Fruit fly (Drosophila melanogaster): ENCODE measurements around the gene CG11523.

CG11523 gene

dm6 chr3L:22266535-22266934 is at the start of gene CG11523 (continued):
- TF ChIP-seq CG9727 (GFP tag; optimal IDR thresholded peaks at IDR 0.05), result no peak
- TF ChIP-seq Sry-δ (GFP tag; optimal IDR thresholded peaks at IDR 0.05), result peak; percentile 39
- no peak for TF ChIP-seq TFAM (GFP tag; optimal IDR thresholded peaks at IDR 0.05)
- no peak for TF ChIP-seq sima (GFP tag; optimal IDR thresholded peaks at IDR 0.05)
- no peak for TF ChIP-seq sim (GFP tag; IDR thresholded peaks at IDR 0.05)
- TF ChIP-seq CG14441 (GFP tag; IDR thresholded peaks at IDR 0.05), result 0 out of 2 replicates have a peak, but pooled peaks have one; percentile 23
- no peak for TF ChIP-seq CG1529 (GFP tag; optimal IDR thresholded peaks at IDR 0.05)
- TF ChIP-seq ap (GFP tag; IDR thresholded peaks at IDR 0.05), result no peak
- TF ChIP-seq Ptx1 (GFP tag; IDR thresholded peaks at IDR 0.05), result no peak
- TF ChIP-seq Elba2 (GFP tag; optimal IDR thresholded peaks at IDR 0.05), result no peak
- TF ChIP-seq MBD-R2 (GFP tag; IDR thresholded peaks at IDR 0.05), result peak; percentile 93
- TF ChIP-seq Ada2b (GFP tag; IDR thresholded peaks at IDR 0.05), result no peak
- TF ChIP-seq CG34224 (GFP tag; IDR thresholded peaks at IDR 0.05; ENCODE audit: partially characterized antibody), result no peak
- peak; percentile 31 for TF ChIP-seq gro (GFP tag; optimal IDR thresholded peaks at IDR 0.05)
- no peak for TF ChIP-seq CG6272 (GFP tag; IDR thresholded peaks at IDR 0.05)
- TF ChIP-seq Ets65A (GFP tag), result no peak
- no peak for TF ChIP-seq CG3281 (GFP tag; optimal IDR thresholded peaks at IDR 0.05)
- no peak for TF ChIP-seq maf-S (GFP tag; optimal IDR thresholded peaks at IDR 0.05)
- no peak for TF ChIP-seq gcm (GFP tag; optimal IDR thresholded peaks at IDR 0.05)
- TF ChIP-seq bsh (GFP tag; optimal IDR thresholded peaks at IDR 0.05), result no peak
- no peak for TF ChIP-seq CG8478 (optimal IDR thresholded peaks at IDR 0.05)
- TF ChIP-seq Lhr (GFP tag; optimal IDR thresholded peaks at IDR 0.05), result no peak
- no peak for TF ChIP-seq nau (GFP tag; optimal IDR thresholded peaks at IDR 0.05)
- peak; percentile 62 for TF ChIP-seq phol (tag; optimal IDR thresholded peaks at IDR 0.05)
- no peak for TF ChIP-seq CG11695 (GFP tag; IDR thresholded peaks at IDR 0.05)
- TF ChIP-seq HLH4C (GFP tag; IDR thresholded peaks at IDR 0.05; ENCODE audit: partially characterized antibody), result no peak
- TF ChIP-seq CG12236 (GFP tag; optimal IDR thresholded peaks at IDR 0.05), result no peak
- TF ChIP-seq CG4617 (GFP tag; optimal IDR thresholded peaks at IDR 0.05; ENCODE audit: borderline replicate concordance), result peak; percentile 33
- TF ChIP-seq Kr (GFP tag; optimal IDR thresholded peaks at IDR 0.05), result no peak
- TF ChIP-seq MTF-1 (GFP tag; optimal IDR thresholded peaks at IDR 0.05; ENCODE audit: borderline replicate concordance), result peak; percentile 12
- no peak for TF ChIP-seq sc (optimal IDR thresholded peaks at IDR 0.05)
- no peak for TF ChIP-seq sc (GFP tag; optimal IDR thresholded peaks at IDR 0.05)
- no peak for TF ChIP-seq gem (tag; optimal IDR thresholded peaks at IDR 0.05)
- TF ChIP-seq CG14050 (GFP tag; IDR thresholded peaks at IDR 0.05), result no peak
- no peak for TF ChIP-seq CG11085 (GFP tag; IDR thresholded peaks at IDR 0.05)
- peak; percentile 26 for TF ChIP-seq zfh2 (GFP tag; optimal IDR thresholded peaks at IDR 0.05)
- TF ChIP-seq slbo (GFP tag; IDR thresholded peaks at IDR 0.05), result 0 out of 2 replicates have a peak, but pooled peaks have one; percentile 13
- TF ChIP-seq CG30020 (tag; optimal IDR thresholded peaks at IDR 0.05), result peak; percentile 9
- no peak for TF ChIP-seq CG8281 (tag; optimal IDR thresholded peaks at IDR 0.05)
- TF ChIP-seq org-1 (GFP tag; optimal IDR thresholded peaks at IDR 0.05), result no peak
- no peak for TF ChIP-seq usp (GFP tag; optimal IDR thresholded peaks at IDR 0.05)
- no peak for TF ChIP-seq CHES-1-like (GFP tag; optimal IDR thresholded peaks at IDR 0.05)
- no peak for TF ChIP-seq CG2889 (GFP tag; IDR thresholded peaks at IDR 0.05)
- TF ChIP-seq ken (GFP tag; IDR thresholded peaks at IDR 0.05), result no peak
- peak; percentile 30 for TF ChIP-seq grau (tag; optimal IDR thresholded peaks at IDR 0.05)
- TF ChIP-seq tap (tag; optimal IDR thresholded peaks at IDR 0.05), result no peak
- TF ChIP-seq rib (GFP tag; IDR thresholded peaks at IDR 0.05), result no peak
- no peak for TF ChIP-seq odd (GFP tag; optimal IDR thresholded peaks at IDR 0.05)
- TF ChIP-seq bowl (GFP tag; IDR thresholded peaks at IDR 0.05), result no peak
- no peak for TF ChIP-seq CG8290 (GFP tag; optimal IDR thresholded peaks at IDR 0.05)
- peak in 1 of 2 experiments; percentile 59 for TF ChIP-seq CG8290 (tag; optimal IDR thresholded peaks at IDR 0.05)
- peak; percentile 72 for TF ChIP-seq CTCF (GFP tag; optimal IDR thresholded peaks at IDR 0.05)
- 0 out of 2 replicates have a peak, but pooled peaks have one; percentile 11 for TF ChIP-seq Atf6 (GFP tag; IDR thresholded peaks at IDR 0.05)
- 0 out of 2 replicates have a peak, but pooled peaks have one; percentile 5 for TF ChIP-seq ranshi (GFP tag; IDR thresholded peaks at IDR 0.05)

Data from whole organism, embryonic.